Worm (Caenorhabditis elegans) whole organism, midembryonic: ENCODE data around the gene tos-1.
"Not testable (repeated sequence)": the region's sequence is repeated elsewhere in the genome, so short reads cannot be mapped to it uniquely, and the experiment has no call there.

Experiments
- T22C8.4 ChIP-seq: fragments of 200-800 bp; sonication (Bioruptor generic); IDR thresholded peaks from 2 replicates; pipeline ENCODE4 v1.3.6; 2022; ENCODE audit warnings: missing genetic modification characterization, missing compliant biosample characterization
- cog-1 ChIP-seq: sonication (generic microtip); optimal IDR thresholded peaks from 2 replicates; lab custom pipeline; 2016; ENCODE audit warnings: missing genetic modification characterization, missing compliant biosample characterization
- flt-1 ChIP-seq: fragments of 200-800 bp; sonication (Bioruptor generic); IDR thresholded peaks from 2 replicates; pipeline ENCODE4 v1.3.6; 2022; ENCODE audit warnings: missing genetic modification characterization, missing compliant biosample characterization
- klf-2 ChIP-seq: fragments of 200-800 bp; sonication (Bioruptor generic); conservative IDR thresholded peaks from 2 replicates; pipeline ENCODE4 v1.3.6; 2022; ENCODE audit warnings: missing genetic modification reagents, missing genetic modification characterization, missing compliant biosample characterization
- med-1 ChIP-seq: sonication (generic microtip); optimal IDR thresholded peaks from 2 replicates; lab custom pipeline; 2017; ENCODE audit warnings: missing genetic modification characterization, mild to moderate bottlenecking, missing compliant biosample characterization, antibody characterized with exemption, missing genetic modification reagents; ENCODE audit not compliant: insufficient read depth
- ref-1 ChIP-seq: fragments of 200-800 bp; sonication (Bioruptor generic); conservative IDR thresholded peaks from 2 replicates; pipeline ENCODE4 v1.3.6; 2022; ENCODE audit warnings: missing genetic modification reagents, missing genetic modification characterization, missing compliant biosample characterization
- tab-1 ChIP-seq: fragments of 200-800 bp; sonication (Bioruptor generic); IDR thresholded peaks from 2 replicates; pipeline ENCODE4 v1.3.6; 2022; ENCODE audit warnings: missing genetic modification characterization, missing compliant biosample characterization
- ztf-23 ChIP-seq: fragments of 200-800 bp; sonication (Bioruptor generic); IDR thresholded peaks from 2 replicates; pipeline ENCODE4 v1.3.6; 2022; ENCODE audit warnings: missing genetic modification reagents, missing genetic modification characterization, missing compliant biosample characterization
- ztf-29 ChIP-seq: fragments of 200-800 bp; sonication (Bioruptor generic); IDR thresholded peaks from 2 replicates; pipeline ENCODE4 v1.3.6; 2022; ENCODE audit warnings: missing genetic modification reagents, missing genetic modification characterization, missing compliant biosample characterization

- peak; percentile 78; the same call in 1 of the 2 replicates for TF ChIP-seq flt-1
- TF ChIP-seq tab-1 (GFP tag; lab: Robert Waterston, UW); ref-1 (GFP tag; lab: Robert Waterston, UW); ztf-29 (GFP tag; lab: Robert Waterston, UW); med-1 (GFP tag; lab: Kevin White, UChicago); cog-1 (tag; lab: Kevin White, UChicago): not testable (repeated sequence)
- peak; percentile 28; the same call in 1 of the 2 replicates for TF ChIP-seq T22C8.4 (GFP tag; lab: Robert Waterston, UW)
- TF ChIP-seq klf-2: 0 out of 2 replicates have a peak, but pooled peaks have one; percentile 49
- 0 out of 2 replicates have a peak, but pooled peaks have one; percentile 6 for TF ChIP-seq ztf-23 (GFP tag; lab: Robert Waterston, UW)
Observed at ce11 chrV:9342282-9342681, 1.7 kb downstream of the tos-1 start.
